Fruit fly (Drosophila melanogaster) whole organism, embryonic: Measurements from ENCODE around the gene gNacalpha.
A peak's percentile ranks its signal among the peaks of the same experiment; 100 is the strongest.

Experiments
- C15 ChIP-seq: fragments of 200-800 bp; sonication (Bioruptor generic); IDR thresholded peaks from 3 replicates; pipeline ENCODE4 v1.3.6; 2022; ENCODE audit warnings: missing biosample characterization, missing genetic modification characterization
- CG10274 ChIP-seq: fragments of 200-800 bp; sonication (Bioruptor generic); optimal IDR thresholded peaks from 3 replicates; lab custom pipeline; 2017; ENCODE audit warnings: missing biosample characterization, mild to moderate bottlenecking, missing genetic modification characterization
- CG10654 ChIP-seq: fragments of 200-800 bp; sonication (Bioruptor generic); optimal IDR thresholded peaks from 2 replicates; lab custom pipeline; 2016; ENCODE audit warnings: missing biosample characterization, missing genetic modification characterization
- CG12071 ChIP-seq: fragments of 200-800 bp; sonication (Bioruptor generic); optimal IDR thresholded peaks from 3 replicates; lab custom pipeline; 2018; ENCODE audit warnings: missing biosample characterization, mild to moderate bottlenecking, missing genetic modification characterization
- CG12236 ChIP-seq: fragments of 200-800 bp; sonication (Bioruptor generic); optimal IDR thresholded peaks from 2 replicates; lab custom pipeline; 2016; ENCODE audit warnings: missing biosample characterization, missing genetic modification characterization
- CG15011 ChIP-seq: fragments of 200-800 bp; sonication (Bioruptor generic); optimal IDR thresholded peaks from 3 replicates; lab custom pipeline; 2018; ENCODE audit warnings: missing biosample characterization, mild to moderate bottlenecking, missing genetic modification characterization
- CG1529 ChIP-seq: fragments of 200-800 bp; sonication (Bioruptor generic); optimal IDR thresholded peaks from 3 replicates; lab custom pipeline; 2018; ENCODE audit warnings: missing biosample characterization, missing genetic modification characterization
- CG17361 ChIP-seq: fragments of 200-800 bp; sonication (Bioruptor generic); IDR thresholded peaks from 3 replicates; pipeline ENCODE4 v1.3.6; 2022; ENCODE audit warnings: missing biosample characterization, missing genetic modification characterization
- CG17912 ChIP-seq: fragments of 200-800 bp; sonication (Bioruptor generic); optimal IDR thresholded peaks from 2 replicates; lab custom pipeline; 2018; ENCODE audit warnings: missing biosample characterization, mild to moderate bottlenecking, missing genetic modification characterization
- CG31365 ChIP-seq: fragments of 200-800 bp; sonication (Bioruptor generic); optimal IDR thresholded peaks from 2 replicates; lab custom pipeline; 2018; ENCODE audit warnings: missing biosample characterization, mild to moderate bottlenecking, missing genetic modification characterization
- CG32772 ChIP-seq: fragments of 200-800 bp; sonication (Bioruptor generic); IDR thresholded peaks from 2 replicates; pipeline ENCODE4 v1.3.6; 2022; ENCODE audit warnings: missing biosample characterization, missing genetic modification characterization
- CG33213 ChIP-seq: fragments of 200-800 bp; sonication (Bioruptor generic); optimal IDR thresholded peaks from 3 replicates; lab custom pipeline; 2016; ENCODE audit warnings: missing biosample characterization, missing genetic modification characterization
- CG34376 ChIP-seq: fragments of 200-800 bp; sonication (Bioruptor generic); optimal IDR thresholded peaks from 2 replicates; lab custom pipeline; 2018; ENCODE audit warnings: missing biosample characterization, mild to moderate bottlenecking, missing genetic modification characterization
- CG4328 ChIP-seq: fragments of 200-800 bp; sonication (Bioruptor generic); optimal IDR thresholded peaks from 3 replicates; lab custom pipeline; 2017; ENCODE audit warnings: missing biosample characterization, missing genetic modification reagents, missing genetic modification characterization
- CG5953 ChIP-seq: fragments of 200-800 bp; sonication (Bioruptor generic); IDR thresholded peaks from 2 replicates; pipeline ENCODE4 v1.3.6; 2022; ENCODE audit warnings: missing biosample characterization, missing genetic modification characterization
- CG6272 ChIP-seq: fragments of 200-800 bp; sonication (Bioruptor generic); IDR thresholded peaks from 2 replicates; pipeline ENCODE4 v1.3.6; 2022; ENCODE audit warnings: missing biosample characterization, missing genetic modification characterization
- CG8944 ChIP-seq: fragments of 200-800 bp; sonication (Bioruptor generic); optimal IDR thresholded peaks from 3 replicates; lab custom pipeline; 2016; ENCODE audit warnings: missing biosample characterization, missing genetic modification characterization
- CG9437 ChIP-seq: fragments of 200-800 bp; sonication (Bioruptor generic); optimal IDR thresholded peaks from 2 replicates; lab custom pipeline; 2018; ENCODE audit warnings: missing biosample characterization, mild to moderate bottlenecking, missing genetic modification characterization
- CG9932 ChIP-seq: fragments of 200-800 bp; sonication (Bioruptor generic); IDR thresholded peaks from 2 replicates; pipeline ENCODE4 v1.3.6; 2022; ENCODE audit warnings: missing biosample characterization, missing genetic modification characterization
- Dek ChIP-seq: fragments of 200-800 bp; sonication (Bioruptor generic); optimal IDR thresholded peaks from 3 replicates; lab custom pipeline; 2019; ENCODE audit warnings: missing biosample characterization, mild to moderate bottlenecking, missing genetic modification characterization, moderate library complexity
- Doc2 ChIP-seq: fragments of 200-800 bp; sonication (Bioruptor generic); IDR thresholded peaks from 2 replicates; pipeline ENCODE4 v1.3.6; 2022; ENCODE audit warnings: missing biosample characterization, missing genetic modification characterization
- Dp ChIP-seq: fragments of 200-800 bp; sonication (Bioruptor generic); optimal IDR thresholded peaks from 2 replicates; lab custom pipeline; 2018; ENCODE audit warnings: missing biosample characterization, mild to moderate bottlenecking, missing genetic modification characterization, moderate library complexity
- E2f1 ChIP-seq: fragments of 200-800 bp; sonication (Bioruptor generic); IDR thresholded peaks from 2 replicates; pipeline ENCODE4 v1.3.6; 2022; ENCODE audit warnings: missing biosample characterization, missing genetic modification characterization
- H15 ChIP-seq: fragments of 200-800 bp; sonication (Bioruptor generic); IDR thresholded peaks from 3 replicates; pipeline ENCODE4 v1.3.6; 2022; ENCODE audit warnings: missing biosample characterization, missing genetic modification characterization
- Hand ChIP-seq: fragments of 200-800 bp; sonication (Bioruptor generic); optimal IDR thresholded peaks from 2 replicates; lab custom pipeline; 2017; ENCODE audit warnings: mild to moderate bottlenecking, missing biosample characterization, missing genetic modification reagents, missing genetic modification characterization
- Hmx ChIP-seq: fragments of 200-800 bp; sonication (Bioruptor generic); optimal IDR thresholded peaks from 2 replicates; lab custom pipeline; 2016; ENCODE audit warnings: missing biosample characterization, missing genetic modification characterization
- Lim3 ChIP-seq: fragments of 200-800 bp; sonication (Bioruptor generic); IDR thresholded peaks from 2 replicates; pipeline ENCODE4 v1.3.6; 2022; ENCODE audit warnings: missing biosample characterization, missing genetic modification characterization
- Mad ChIP-seq: fragments of 200-800 bp; sonication (Bioruptor generic); optimal IDR thresholded peaks from 2 replicates; lab custom pipeline; 2016; ENCODE audit warnings: missing biosample characterization, missing genetic modification characterization
- Opbp ChIP-seq: fragments of 200-800 bp; sonication (Bioruptor generic); IDR thresholded peaks from 3 replicates; pipeline ENCODE4 v1.3.6; 2022; ENCODE audit warnings: missing biosample characterization, missing genetic modification characterization; ENCODE audit not compliant: partially characterized antibody
- Stat92E ChIP-seq, 3 experiments: fragments of >200 bp in 2 of 3; fragments of 200-800 bp in 1 of 3; sonication (Bioruptor generic) in 1 of 3; optimal IDR thresholded peaks; 2 replicates each; lab custom pipeline; 2017 to 2019; ENCODE audit warnings: missing biosample characterization in 3 of 3, missing genetic modification characterization in 3 of 3, mild to moderate bottlenecking in 1 of 3, moderate library complexity in 1 of 3
- Taf1 ChIP-seq: fragments of 200-800 bp; sonication (Bioruptor generic); IDR thresholded peaks from 2 replicates; pipeline ENCODE4 v1.3.6; 2022; ENCODE audit warnings: missing biosample characterization, missing genetic modification characterization
- Trl ChIP-seq, 3 experiments: fragments of >200 bp in 2 of 3; fragments of 200-800 bp in 1 of 3; sonication (Bioruptor generic) in 1 of 3; optimal IDR thresholded peaks; 2 replicates in 1 of 3; 3 replicates in 2 of 3; lab custom pipeline; 2016 to 2017; ENCODE audit warnings: missing biosample characterization in 1 of 3, missing genetic modification characterization in 1 of 3
- Xrp1 ChIP-seq: fragments of 200-800 bp; sonication (Bioruptor generic); IDR thresholded peaks from 2 replicates; pipeline ENCODE4 v1.3.6; 2022; ENCODE audit warnings: missing biosample characterization, missing genetic modification characterization
- ac ChIP-seq: fragments of 200-800 bp; sonication (Bioruptor generic); optimal IDR thresholded peaks from 3 replicates; lab custom pipeline; 2017; ENCODE audit warnings: missing biosample characterization, mild to moderate bottlenecking, missing genetic modification characterization
- amos ChIP-seq: fragments of 200-800 bp; sonication (Bioruptor generic); IDR thresholded peaks from 2 replicates; pipeline ENCODE4 v1.3.6; 2022; ENCODE audit warnings: missing biosample characterization, missing genetic modification characterization; ENCODE audit not compliant: partially characterized antibody
- ase ChIP-seq: fragments of 200-800 bp; sonication (Bioruptor generic); IDR thresholded peaks from 3 replicates; pipeline ENCODE4 v1.3.6; 2022; ENCODE audit warnings: missing biosample characterization, missing genetic modification characterization
- bbx ChIP-seq: fragments of 200-800 bp; sonication (Bioruptor generic); IDR thresholded peaks from 2 replicates; pipeline ENCODE4 v1.3.6; 2022; ENCODE audit warnings: missing biosample characterization, missing genetic modification characterization; ENCODE audit not compliant: partially characterized antibody
- cad ChIP-seq: fragments of >200 bp; optimal IDR thresholded peaks from 2 replicates; lab custom pipeline; 2017; ENCODE audit warnings: missing biosample characterization, missing genetic modification characterization
- croc ChIP-seq: fragments of 200-800 bp; sonication (Bioruptor generic); conservative IDR thresholded peaks from 3 replicates; pipeline ENCODE4 v1.3.6; 2022; ENCODE audit warnings: missing biosample characterization, missing genetic modification characterization
- fd64A ChIP-seq: fragments of 200-800 bp; sonication (Bioruptor generic); optimal IDR thresholded peaks from 3 replicates; lab custom pipeline; 2018; ENCODE audit warnings: missing biosample characterization, mild to moderate bottlenecking, missing genetic modification characterization
- h ChIP-seq: fragments of >200 bp; optimal IDR thresholded peaks from 2 replicates; lab custom pipeline; 2017
- hth ChIP-seq: fragments of >200 bp; optimal IDR thresholded peaks from 2 replicates; lab custom pipeline; 2017; ENCODE audit warnings: inconsistent platforms
- nerfin-2 ChIP-seq: fragments of 200-800 bp; sonication (Bioruptor generic); IDR thresholded peaks from 2 replicates; pipeline ENCODE4 v1.3.6; 2022; ENCODE audit warnings: missing biosample characterization, missing genetic modification characterization; ENCODE audit not compliant: partially characterized antibody
- oc ChIP-seq: fragments of 200-800 bp; sonication (Bioruptor generic); optimal IDR thresholded peaks from 2 replicates; lab custom pipeline; 2018; ENCODE audit warnings: missing biosample characterization, mild to moderate bottlenecking, missing genetic modification characterization, moderate library complexity
- pb ChIP-seq: fragments of 200-800 bp; sonication (Bioruptor generic); optimal IDR thresholded peaks from 3 replicates; lab custom pipeline; 2016; ENCODE audit warnings: missing biosample characterization, missing genetic modification characterization
- peb ChIP-seq: fragments of 200-800 bp; sonication (Bioruptor generic); IDR thresholded peaks from 2 replicates; pipeline ENCODE4 v1.3.6; 2022; ENCODE audit warnings: missing biosample characterization, missing genetic modification characterization
- prd ChIP-seq, 3 experiments: fragments of >200 bp in 2 of 3; fragments of 200-800 bp in 1 of 3; sonication (Bioruptor generic) in 1 of 3; optimal IDR thresholded peaks in 2 of 3; IDR thresholded peaks in 1 of 3; 2 replicates in 2 of 3; 3 replicates in 1 of 3; pipeline versions ENCODE4 v1.3.6 to Lab custom; 2017 to 2022; ENCODE audit warnings: missing biosample characterization in 1 of 3, missing genetic modification characterization in 1 of 3
- tio ChIP-seq: fragments of 200-800 bp; sonication (Bioruptor generic); optimal IDR thresholded peaks from 2 replicates; lab custom pipeline; 2017; ENCODE audit warnings: missing biosample characterization, missing genetic modification characterization, inconsistent platforms
- tx ChIP-seq: fragments of 200-800 bp; sonication (Bioruptor generic); optimal IDR thresholded peaks from 2 replicates; lab custom pipeline; 2016; ENCODE audit warnings: missing biosample characterization, missing genetic modification characterization
- usp ChIP-seq: fragments of >200 bp; optimal IDR thresholded peaks from 2 replicates; lab custom pipeline; 2017; ENCODE audit warnings: missing biosample characterization, missing genetic modification characterization
- wek ChIP-seq: fragments of 200-800 bp; sonication (Bioruptor generic); optimal IDR thresholded peaks from 3 replicates; lab custom pipeline; 2018; ENCODE audit warnings: missing biosample characterization, mild to moderate bottlenecking, missing genetic modification characterization, moderate library complexity

gNacalpha gene

dm6 chr2L:1072184-1072583 is 35.1 kb downstream of the gNacalpha start (continued):
- TF ChIP-seq bbx (GFP tag; lab: Robert Waterston, UW) (no peak), tx (GFP tag; lab: Kevin White, UChicago) (peak; percentile 85), Opbp (no peak), croc (GFP tag; lab: Robert Waterston, UW) (peak; percentile 58), CG6272 (GFP tag; lab: Robert Waterston, UW) (no peak), CG17361 (GFP tag; lab: Robert Waterston, UW) (peak; percentile 83; the same call in 2 of the 3 replicates), CG4328 (GFP tag; lab: Kevin White, UChicago) (peak; percentile 95), Stat92E (GFP tag; optimal IDR thresholded peaks at IDR 0.05; lab: Kevin White, UChicago) (peak in 1 of 3 experiments; percentile 58), CG9437 (peak; percentile 49), CG33213 (GFP tag; lab: Kevin White, UChicago) (peak; percentile 96), prd (optimal IDR thresholded peaks at IDR 0.05; lab: Kevin White, UChicago) (no peak), prd (GFP tag; IDR thresholded peaks at IDR 0.05; lab: Robert Waterston, UW) (peak; percentile 77), Lim3 (GFP tag; lab: Robert Waterston, UW) (no peak), CG12071 (GFP tag; lab: Kevin White, UChicago) (peak; percentile 97), Mad (GFP tag; lab: Kevin White, UChicago) (peak; percentile 94), peb (peak; percentile 73), Dek (peak; percentile 79), ase (GFP tag; lab: Robert Waterston, UW) (peak; percentile 84; the same call in 2 of the 3 replicates), ac (GFP tag; lab: Kevin White, UChicago) (peak; percentile 92), CG8944 (GFP tag; lab: Kevin White, UChicago) (peak; percentile 92), fd64A (peak; percentile 99), CG9932 (GFP tag; lab: Robert Waterston, UW) (peak; percentile 87), CG5953 (GFP tag; lab: Robert Waterston, UW) (peak; percentile 93), oc (tag; lab: Kevin White, UChicago) (peak; percentile 92), Hand (GFP tag; lab: Kevin White, UChicago) (peak; percentile 70), CG1529 (GFP tag; lab: Kevin White, UChicago) (peak; percentile 97), usp (no peak), Doc2 (GFP tag; lab: Robert Waterston, UW) (no peak), tio (peak; percentile 87), CG12236 (GFP tag; lab: Kevin White, UChicago) (peak; percentile 98), hth (lab: Kevin White, UChicago) (no peak), CG10654 (GFP tag; lab: Kevin White, UChicago) (peak; percentile 95), C15 (peak; percentile 71; the same call in 2 of the 3 replicates), CG31365 (tag; lab: Kevin White, UChicago) (peak; percentile 89), h (lab: Kevin White, UChicago) (no peak), E2f1 (GFP tag; lab: Robert Waterston, UW) (peak; percentile 83), Dp (GFP tag; lab: Kevin White, UChicago) (peak; percentile 3), wek (peak; percentile 97), amos (GFP tag; lab: Robert Waterston, UW) (no peak), CG10274 (GFP tag; lab: Kevin White, UChicago) (peak; percentile 86), CG17912 (peak; percentile 94), nerfin-2 (no peak), CG32772 (GFP tag; lab: Robert Waterston, UW) (peak; percentile 75), cad (GFP tag; lab: Kevin White, UChicago) (no peak), H15 (GFP tag; lab: Robert Waterston, UW) (peak; percentile 83), Hmx (GFP tag; lab: Kevin White, UChicago) (peak; percentile 32), pb (GFP tag; lab: Kevin White, UChicago) (peak; percentile 91), Xrp1 (GFP tag; lab: Robert Waterston, UW) (peak; percentile 97), Trl (optimal IDR thresholded peaks at IDR 0.05; lab: Kevin White, UChicago) (no peak), Trl (GFP tag; optimal IDR thresholded peaks at IDR 0.05; lab: Kevin White, UChicago) (peak; percentile 97), CG15011 (GFP tag; lab: Kevin White, UChicago) (peak; percentile 92), Taf1 (GFP tag; lab: Robert Waterston, UW) (peak; percentile 80), CG34376 (GFP tag; lab: Kevin White, UChicago) (peak; percentile 80)
